Worm (Caenorhabditis elegans) whole organism, young adult: Measurements from ENCODE around the gene F59A6.2.

Experiments
- B0019.2 ChIP-seq: fragments of 200-800 bp; sonication (Bioruptor generic); conservative IDR thresholded peaks from 2 replicates; pipeline ENCODE4 v1.3.6; 2022; ENCODE audit warnings: missing genetic modification reagents, missing genetic modification characterization, missing compliant biosample characterization
- B0035.1 ChIP-seq: sonication (generic microtip); optimal IDR thresholded peaks from 2 replicates; lab custom pipeline; 2016; ENCODE audit warnings: missing genetic modification characterization, mild to moderate bottlenecking, missing compliant biosample characterization, missing genotype, missing genetic modification reagents
- B0336.3 ChIP-seq: fragments of 200-800 bp; sonication (Bioruptor generic); IDR thresholded peaks from 2 replicates; pipeline ENCODE4 v1.3.6; 2022; ENCODE audit warnings: missing genetic modification characterization, missing compliant biosample characterization
- D2030.7 ChIP-seq: fragments of 200-800 bp; sonication (Bioruptor generic); IDR thresholded peaks from 2 replicates; pipeline ENCODE4 v1.3.6; 2022; ENCODE audit warnings: missing genetic modification reagents, missing genetic modification characterization, missing compliant biosample characterization
- F10E7.11 ChIP-seq: sonication (generic microtip); optimal IDR thresholded peaks from 2 replicates; lab custom pipeline; 2017; ENCODE audit warnings: mild to moderate bottlenecking, missing genetic modification characterization, moderate library complexity, missing compliant biosample characterization
- F22D6.2 ChIP-seq: sonication (generic microtip); optimal IDR thresholded peaks from 2 replicates; lab custom pipeline; 2016; ENCODE audit warnings: mild to moderate bottlenecking, missing genetic modification characterization, missing compliant biosample characterization
- F37B4.10 ChIP-seq: fragments of 200-800 bp; sonication (Bioruptor generic); IDR thresholded peaks from 2 replicates; pipeline ENCODE4 v1.3.6; 2022; ENCODE audit warnings: missing genetic modification characterization, missing compliant biosample characterization
- F52B5.7 ChIP-seq: sonication (generic microtip); optimal IDR thresholded peaks from 2 replicates; lab custom pipeline; 2016; ENCODE audit warnings: mild to moderate bottlenecking, missing genetic modification characterization, missing compliant biosample characterization
- F55B11.4 ChIP-seq: sonication (generic microtip); optimal IDR thresholded peaks from 2 replicates; lab custom pipeline; 2016; ENCODE audit warnings: missing compliant biosample characterization, missing genetic modification characterization, borderline replicate concordance; ENCODE audit not compliant: insufficient read depth
- F57A8.1 ChIP-seq: fragments of 200-800 bp; sonication (Bioruptor generic); optimal IDR thresholded peaks from 2 replicates; lab custom pipeline; 2018; ENCODE audit warnings: mild to moderate bottlenecking, missing genetic modification characterization, moderate library complexity, missing compliant biosample characterization
- K12H6.12 ChIP-seq: fragments of 200-800 bp; sonication (Bioruptor generic); optimal IDR thresholded peaks from 2 replicates; lab custom pipeline; 2018; ENCODE audit warnings: mild to moderate bottlenecking, missing genetic modification characterization, missing compliant biosample characterization
- T07F8.4 ChIP-seq: sonication (generic microtip); optimal IDR thresholded peaks from 2 replicates; lab custom pipeline; 2016; ENCODE audit warnings: mild to moderate bottlenecking, missing genetic modification characterization, moderate library complexity, missing compliant biosample characterization
- Y53F4B.3 ChIP-seq: fragments of 200-800 bp; sonication (Bioruptor generic); IDR thresholded peaks from 2 replicates; pipeline ENCODE4 v1.3.6; 2022; ENCODE audit warnings: missing genetic modification reagents, missing genetic modification characterization, missing compliant biosample characterization
- Y53G8AR.9 ChIP-seq: fragments of 200-800 bp; sonication (Bioruptor generic); conservative IDR thresholded peaks from 2 replicates; pipeline ENCODE4 v1.3.6; 2022; ENCODE audit warnings: missing genetic modification reagents, missing genetic modification characterization, missing compliant biosample characterization
- akir-1 ChIP-seq: fragments of 200-800 bp; sonication (Bioruptor generic); optimal IDR thresholded peaks from 2 replicates; lab custom pipeline; 2018; ENCODE audit warnings: mild to moderate bottlenecking, missing genetic modification characterization, moderate library complexity, missing compliant biosample characterization
- ama-1 ChIP-seq, 3 experiments: fragments of 150-350 bp in 1 of 3; sonication (generic microtip) in 2 of 3; optimal IDR thresholded peaks; 2 replicates each; lab custom pipeline; 2014 to 2018; ENCODE audit warnings: missing biosample characterization in 2 of 3, missing genetic modification characterization in 2 of 3, missing genetic modification reagents in 2 of 3
- aptf-2 ChIP-seq: fragments of 200-800 bp; sonication (Bioruptor generic); conservative IDR thresholded peaks from 2 replicates; pipeline ENCODE4 v1.3.6; 2022; ENCODE audit warnings: missing genetic modification reagents, missing genetic modification characterization, missing compliant biosample characterization
- attf-6 ChIP-seq: fragments of 200-800 bp; sonication (Bioruptor generic); IDR thresholded peaks from 2 replicates; pipeline ENCODE4 v1.3.6; 2022; ENCODE audit warnings: missing genetic modification reagents, missing genetic modification characterization, missing compliant biosample characterization
- die-1 ChIP-seq: sonication (generic microtip); optimal IDR thresholded peaks from 2 replicates; lab custom pipeline; 2016; ENCODE audit warnings: missing genotype, mild to moderate bottlenecking, missing genetic modification characterization, missing compliant biosample characterization
- dpl-1 ChIP-seq: fragments of 150-350 bp; optimal IDR thresholded peaks from 2 replicates; lab custom pipeline; 2014; ENCODE audit warnings: missing biosample characterization, missing genetic modification reagents, missing genetic modification characterization
- egl-18 ChIP-seq: fragments of 200-800 bp; sonication (Bioruptor generic); IDR thresholded peaks from 2 replicates; pipeline ENCODE4 v1.3.6; 2022; ENCODE audit warnings: missing genetic modification reagents, missing genetic modification characterization, missing compliant biosample characterization
- egl-44 ChIP-seq: fragments of 200-800 bp; sonication (Bioruptor generic); IDR thresholded peaks from 2 replicates; pipeline ENCODE4 v1.3.6; 2022; ENCODE audit warnings: missing genetic modification reagents, missing genetic modification characterization, missing compliant biosample characterization
- egrh-3 ChIP-seq: fragments of 200-800 bp; sonication (Bioruptor generic); IDR thresholded peaks from 2 replicates; pipeline ENCODE4 v1.3.6; 2022; ENCODE audit warnings: missing genetic modification reagents, missing genetic modification characterization, missing compliant biosample characterization
- let-607 ChIP-seq, 2 experiments: fragments of 200-800 bp in 1 of 2; sonication (Bioruptor generic) in 1 of 2; sonication (generic microtip) in 1 of 2; optimal IDR thresholded peaks; 2 replicates each; lab custom pipeline; 2016 to 2018; ENCODE audit warnings: mild to moderate bottlenecking in 2 of 2, missing compliant biosample characterization in 2 of 2, missing genetic modification characterization in 2 of 2, moderate library complexity in 2 of 2, missing genotype in 1 of 2
- lir-1 ChIP-seq: fragments of 200-800 bp; sonication (Bioruptor generic); conservative IDR thresholded peaks from 2 replicates; pipeline ENCODE4 v1.3.6; 2022; ENCODE audit warnings: missing genetic modification reagents, missing genetic modification characterization, missing compliant biosample characterization
- lsl-1 ChIP-seq: fragments of 200-800 bp; sonication (Bioruptor generic); optimal IDR thresholded peaks from 2 replicates; lab custom pipeline; 2018; ENCODE audit warnings: mild to moderate bottlenecking, missing genetic modification characterization, moderate library complexity, missing compliant biosample characterization
- madf-10 ChIP-seq: sonication (generic microtip); optimal IDR thresholded peaks from 2 replicates; lab custom pipeline; 2016; ENCODE audit warnings: mild to moderate bottlenecking, missing genetic modification characterization, missing compliant biosample characterization
- madf-3 ChIP-seq: fragments of 200-800 bp; sonication (Bioruptor generic); IDR thresholded peaks from 2 replicates; pipeline ENCODE4 v1.3.6; 2022; ENCODE audit warnings: missing genetic modification reagents, missing genetic modification characterization, missing compliant biosample characterization
- mel-28 ChIP-seq: sonication (generic microtip); optimal IDR thresholded peaks from 2 replicates; lab custom pipeline; 2016; ENCODE audit warnings: borderline replicate concordance, mild to moderate bottlenecking, missing genetic modification characterization, missing compliant biosample characterization
- mes-4 ChIP-seq: sonication (generic microtip); optimal IDR thresholded peaks from 2 replicates; lab custom pipeline; 2016; ENCODE audit warnings: missing genotype, missing genetic modification characterization, missing compliant biosample characterization
- mxl-1 ChIP-seq: sonication (generic microtip); optimal IDR thresholded peaks from 2 replicates; lab custom pipeline; 2016; ENCODE audit warnings: missing genetic modification characterization, missing compliant biosample characterization
- nfya-1 ChIP-seq: sonication (generic microtip); optimal IDR thresholded peaks from 2 replicates; lab custom pipeline; 2017; ENCODE audit warnings: antibody characterized with exemption, missing compliant biosample characterization, missing genetic modification characterization, borderline replicate concordance; ENCODE audit not compliant: insufficient read depth
- nfyb-1 ChIP-seq: fragments of 200-800 bp; sonication (Bioruptor generic); IDR thresholded peaks from 2 replicates; pipeline ENCODE4 v1.3.6; 2022; ENCODE audit warnings: missing genetic modification reagents, missing genetic modification characterization, missing compliant biosample characterization
- nhr-179 ChIP-seq: sonication (generic microtip); optimal IDR thresholded peaks from 2 replicates; lab custom pipeline; 2016; ENCODE audit warnings: mild to moderate bottlenecking, missing genetic modification characterization, missing compliant biosample characterization
- pha-4 ChIP-seq: fragments of 150-350 bp; sonication (generic microtip); optimal IDR thresholded peaks from 2 replicates; lab custom pipeline; 2014; ENCODE audit warnings: missing biosample characterization, missing genetic modification reagents, missing genetic modification characterization
- repo-1 ChIP-seq: sonication (generic microtip); optimal IDR thresholded peaks from 2 replicates; lab custom pipeline; 2017; ENCODE audit warnings: mild to moderate bottlenecking, missing genetic modification characterization, missing compliant biosample characterization
- somi-1 ChIP-seq: fragments of 200-800 bp; sonication (Bioruptor generic); optimal IDR thresholded peaks from 2 replicates; lab custom pipeline; 2018; ENCODE audit warnings: mild to moderate bottlenecking, missing genetic modification characterization, missing compliant biosample characterization
- tbp1 ChIP-seq: fragments of 200-800 bp; sonication (Bioruptor generic); optimal IDR thresholded peaks from 2 replicates; lab custom pipeline; 2018; ENCODE audit warnings: mild to moderate bottlenecking, missing genetic modification characterization, missing compliant biosample characterization
- tbx-9 ChIP-seq: sonication (generic microtip); optimal IDR thresholded peaks from 2 replicates; lab custom pipeline; 2016; ENCODE audit warnings: borderline replicate concordance, missing genetic modification characterization, inconsistent platforms, missing compliant biosample characterization
- unc-130 ChIP-seq: sonication (generic microtip); optimal IDR thresholded peaks from 2 replicates; lab custom pipeline; 2016; ENCODE audit warnings: missing genetic modification reagents, missing genetic modification characterization, missing compliant biosample characterization
- zfh-2 ChIP-seq: fragments of 200-800 bp; sonication (Bioruptor generic); conservative IDR thresholded peaks from 2 replicates; pipeline ENCODE4 v1.3.6; 2022; ENCODE audit warnings: missing genetic modification reagents, missing genetic modification characterization, missing compliant biosample characterization
- ztf-18 ChIP-seq: sonication (generic microtip); optimal IDR thresholded peaks from 2 replicates; lab custom pipeline; 2016; ENCODE audit warnings: missing genotype, mild to moderate bottlenecking, missing genetic modification characterization, missing compliant biosample characterization
- ztf-28 ChIP-seq: fragments of 200-800 bp; sonication (Bioruptor generic); IDR thresholded peaks from 2 replicates; pipeline ENCODE4 v1.3.6; 2022; ENCODE audit warnings: missing genetic modification reagents, missing genetic modification characterization, missing compliant biosample characterization

The F59A6.2 gene

DNA sequence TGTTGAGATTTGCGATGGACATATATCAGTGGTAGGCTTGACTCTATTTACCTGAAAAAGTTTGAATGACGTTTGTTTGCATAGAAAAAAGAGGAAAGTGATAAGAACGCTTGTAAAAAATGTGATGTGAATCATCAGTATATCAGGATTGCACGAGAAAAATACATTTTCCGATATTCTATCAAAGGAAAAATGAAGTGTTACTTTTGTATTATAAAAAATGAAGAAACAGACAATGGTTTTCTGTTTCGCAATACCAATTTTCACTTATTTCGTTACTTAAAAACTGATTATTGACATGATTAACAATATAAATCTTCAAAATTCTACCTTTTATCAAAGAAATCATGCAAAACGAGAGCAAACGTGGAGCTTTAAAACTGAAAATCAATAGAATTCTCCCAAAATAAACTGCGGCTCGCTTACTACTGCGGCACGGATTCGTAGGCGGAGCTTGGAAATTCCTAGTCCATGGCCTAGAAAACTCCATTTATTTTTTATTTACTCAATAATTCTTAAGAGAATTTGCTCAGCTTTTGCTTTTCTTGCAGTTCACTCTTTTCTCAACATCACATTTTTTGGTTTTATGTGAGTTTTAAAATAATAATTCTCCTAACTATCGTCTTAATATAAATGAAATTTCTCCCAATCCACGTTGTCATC is 20.8 kb upstream of the F59A6.2 start, which contains the start of the genes eif-1 and vps-24 (continued):
- TF ChIP-seq aptf-2 (GFP tag; lab: Robert Waterston, UW), result no peak
- TF ChIP-seq akir-1 (GFP tag; lab: Kevin White, UChicago), result no peak
- TF ChIP-seq D2030.7 (GFP tag; lab: Robert Waterston, UW), result no peak
- TF ChIP-seq nfyb-1 (GFP tag; lab: Robert Waterston, UW), result no peak
- TF ChIP-seq Y53G8AR.9 (GFP tag; lab: Robert Waterston, UW), result no peak
- peak; percentile 30 for TF ChIP-seq dpl-1 (GFP tag; lab: Kevin White, UChicago)
- TF ChIP-seq egl-18 (GFP tag; lab: Robert Waterston, UW), result no peak
- no peak for TF ChIP-seq nhr-179 (tag; lab: Kevin White, UChicago)
- no peak for TF ChIP-seq mxl-1 (tag; lab: Kevin White, UChicago)
- TF ChIP-seq mel-28, result no peak
- TF ChIP-seq ztf-18, result no peak
- TF ChIP-seq nfya-1 (tag; lab: Kevin White, UChicago), result no peak
- TF ChIP-seq lsl-1 (GFP tag; lab: Kevin White, UChicago), result peak; percentile 48
- TF ChIP-seq F57A8.1 (GFP tag; lab: Kevin White, UChicago), result no peak
- no peak for TF ChIP-seq F52B5.7
- TF ChIP-seq somi-1 (GFP tag; lab: Kevin White, UChicago), result no peak
- no peak for TF ChIP-seq F55B11.4
- TF ChIP-seq F10E7.11 (tag; lab: Kevin White, UChicago), result no peak
- no peak for TF ChIP-seq B0336.3 (GFP tag; lab: Robert Waterston, UW)
- no peak for TF ChIP-seq F37B4.10 (GFP tag; lab: Robert Waterston, UW)
- no peak for TF ChIP-seq egrh-3 (GFP tag; lab: Robert Waterston, UW)
- no peak for TF ChIP-seq ztf-28 (GFP tag; lab: Robert Waterston, UW)
- no peak for TF ChIP-seq madf-10 (tag; lab: Kevin White, UChicago)
- no peak for TF ChIP-seq B0035.1 (tag; lab: Kevin White, UChicago)
- TF ChIP-seq ama-1 (optimal IDR thresholded peaks at IDR 0.05; lab: Kevin White, UChicago), result no peak
- no peak for TF ChIP-seq ama-1 (GFP tag; optimal IDR thresholded peaks at IDR 0.05; lab: Kevin White, UChicago)
- no peak for TF ChIP-seq T07F8.4
- no peak for TF ChIP-seq Y53F4B.3
- TF ChIP-seq die-1 (tag; lab: Kevin White, UChicago), result no peak
- TF ChIP-seq mes-4 (tag; lab: Kevin White, UChicago), result no peak
- TF ChIP-seq repo-1, result no peak
- TF ChIP-seq tbp1 (GFP tag; lab: Kevin White, UChicago), result no peak
- TF ChIP-seq let-607 (tag; optimal IDR thresholded peaks at IDR 0.05; lab: Kevin White, UChicago), result no peak
- no peak for TF ChIP-seq pha-4 (tag; lab: Kevin White, UChicago)
- TF ChIP-seq B0019.2 (GFP tag; lab: Robert Waterston, UW), result peak; percentile 56; the same call in 1 of the 2 replicates
- TF ChIP-seq zfh-2, result no peak
- peak; percentile 7 for TF ChIP-seq unc-130 (GFP tag; lab: Kevin White, UChicago)
- TF ChIP-seq tbx-9 (tag; lab: Kevin White, UChicago), result no peak
- no peak for TF ChIP-seq K12H6.12 (tag; lab: Kevin White, UChicago)
- TF ChIP-seq egl-44, result no peak
- no peak for TF ChIP-seq F22D6.2 (tag; lab: Kevin White, UChicago)
- no peak for TF ChIP-seq lir-1 (GFP tag; lab: Robert Waterston, UW)
- TF ChIP-seq attf-6 (GFP tag; lab: Robert Waterston, UW), result no peak
- TF ChIP-seq madf-3 (GFP tag; lab: Robert Waterston, UW), result no peak
